Worm (Caenorhabditis elegans) whole organism, mixed stage, embryonic: Measurements from ENCODE around the gene lin-40.

Source experiments
- M03D4.4 ChIP-seq: sonication (generic microtip); optimal IDR thresholded peaks from 2 replicates; lab custom pipeline; 2017; ENCODE audit warnings: mild to moderate bottlenecking, missing genetic modification characterization, missing compliant biosample characterization
- bed-3 ChIP-seq: fragments of 200-800 bp; sonication (Bioruptor generic); optimal IDR thresholded peaks from 3 replicates; lab custom pipeline; 2018; ENCODE audit warnings: mild to moderate bottlenecking, missing genetic modification characterization, moderate library complexity, missing compliant biosample characterization
- blmp-1 ChIP-seq: fragments of 150-350 bp; optimal IDR thresholded peaks from 2 replicates; lab custom pipeline; 2014; ENCODE audit warnings: missing biosample characterization, missing genetic modification characterization
- ceh-39 ChIP-seq: fragments of 150-350 bp; optimal IDR thresholded peaks from 2 replicates; lab custom pipeline; 2014; ENCODE audit warnings: missing biosample characterization, missing genetic modification characterization
- ceh-43 ChIP-seq: fragments of 200-800 bp; sonication (Bioruptor generic); optimal IDR thresholded peaks from 2 replicates; lab custom pipeline; 2018; ENCODE audit warnings: mild to moderate bottlenecking, missing genetic modification characterization, moderate library complexity, missing compliant biosample characterization
- ceh-83 ChIP-seq: fragments of 200-800 bp; sonication (Bioruptor generic); optimal IDR thresholded peaks from 2 replicates; lab custom pipeline; 2018; ENCODE audit warnings: mild to moderate bottlenecking, missing genetic modification characterization, missing compliant biosample characterization
- ces-1 ChIP-seq: fragments of 150-350 bp; optimal IDR thresholded peaks from 2 replicates; lab custom pipeline; 2014; ENCODE audit warnings: missing biosample characterization, missing genetic modification reagents, missing genetic modification characterization
- cnd-1 ChIP-seq: fragments of 200-800 bp; sonication (Bioruptor generic); optimal IDR thresholded peaks from 2 replicates; lab custom pipeline; 2018; ENCODE audit warnings: mild to moderate bottlenecking, missing genetic modification characterization, missing compliant biosample characterization
- drap-1 ChIP-seq: fragments of 200-800 bp; sonication (Bioruptor generic); optimal IDR thresholded peaks from 3 replicates; lab custom pipeline; 2018; ENCODE audit warnings: mild to moderate bottlenecking, missing genetic modification characterization, missing compliant biosample characterization
- elt-3 ChIP-seq: fragments of 150-350 bp; optimal IDR thresholded peaks from 2 replicates; lab custom pipeline; 2014; ENCODE audit warnings: missing biosample characterization, missing genetic modification characterization
- flh-1 ChIP-seq: fragments of 200-800 bp; sonication (Bioruptor generic); optimal IDR thresholded peaks from 2 replicates; lab custom pipeline; 2018; ENCODE audit warnings: mild to moderate bottlenecking, missing genetic modification characterization, moderate library complexity, missing compliant biosample characterization
- ham-2 ChIP-seq: fragments of 200-800 bp; sonication (Bioruptor generic); optimal IDR thresholded peaks from 2 replicates; lab custom pipeline; 2018; ENCODE audit warnings: mild to moderate bottlenecking, missing genetic modification characterization, missing compliant biosample characterization
- hlh-1 ChIP-seq: fragments of 150-350 bp; optimal IDR thresholded peaks from 2 replicates; lab custom pipeline; 2014; ENCODE audit warnings: missing biosample characterization, missing genetic modification reagents, missing genetic modification characterization
- lin-13 ChIP-seq: fragments of 150-350 bp; optimal IDR thresholded peaks from 2 replicates; lab custom pipeline; 2014; ENCODE audit warnings: missing biosample characterization, missing genetic modification characterization
- lin-32 ChIP-seq: fragments of 200-800 bp; sonication (Bioruptor generic); optimal IDR thresholded peaks from 2 replicates; lab custom pipeline; 2018; ENCODE audit warnings: mild to moderate bottlenecking, missing genetic modification characterization, missing compliant biosample characterization
- mab-5 ChIP-seq: fragments of 150-350 bp; optimal IDR thresholded peaks from 2 replicates; lab custom pipeline; 2014; ENCODE audit warnings: missing biosample characterization, missing genetic modification characterization
- mep-1 ChIP-seq: fragments of 150-350 bp; optimal IDR thresholded peaks from 2 replicates; lab custom pipeline; 2017; ENCODE audit warnings: missing biosample characterization, missing genetic modification reagents, missing genetic modification characterization, inconsistent platforms
- mls-2 ChIP-seq: sonication (generic microtip); optimal IDR thresholded peaks from 2 replicates; lab custom pipeline; 2016; ENCODE audit warnings: mild to moderate bottlenecking, missing genetic modification characterization, moderate library complexity, missing compliant biosample characterization
- nhr-2 ChIP-seq: fragments of 150-350 bp; optimal IDR thresholded peaks from 2 replicates; lab custom pipeline; 2014; ENCODE audit warnings: missing biosample characterization, missing genetic modification characterization
- nhr-237 ChIP-seq: fragments of 150-350 bp; optimal IDR thresholded peaks from 2 replicates; lab custom pipeline; 2014; ENCODE audit warnings: missing biosample characterization, missing genetic modification characterization
- nhr-28 ChIP-seq: fragments of 150-350 bp; optimal IDR thresholded peaks from 2 replicates; lab custom pipeline; 2014; ENCODE audit warnings: missing biosample characterization, missing genetic modification characterization
- nhr-76 ChIP-seq: sonication (generic microtip); optimal IDR thresholded peaks from 2 replicates; lab custom pipeline; 2017; ENCODE audit warnings: missing biosample characterization, missing genetic modification characterization
- pha-4 ChIP-seq: fragments of 150-350 bp; optimal IDR thresholded peaks from 2 replicates; lab custom pipeline; 2018; ENCODE audit warnings: missing biosample characterization, missing genetic modification reagents, missing genetic modification characterization
- sem-2 ChIP-seq: fragments of 200-800 bp; sonication (Bioruptor generic); optimal IDR thresholded peaks from 2 replicates; lab custom pipeline; 2018; ENCODE audit warnings: mild to moderate bottlenecking, missing genetic modification characterization, missing compliant biosample characterization
- snpc-4 ChIP-seq: fragments of 150-350 bp; optimal IDR thresholded peaks from 2 replicates; lab custom pipeline; 2014; ENCODE audit warnings: missing biosample characterization, missing genetic modification characterization
- sptf-1 ChIP-seq: sonication (generic microtip); optimal IDR thresholded peaks from 2 replicates; lab custom pipeline; 2017; ENCODE audit warnings: mild to moderate bottlenecking, missing genetic modification characterization, moderate library complexity, missing compliant biosample characterization
- tbx-8 ChIP-seq: fragments of 200-800 bp; sonication (Bioruptor generic); optimal IDR thresholded peaks from 2 replicates; lab custom pipeline; 2018; ENCODE audit warnings: mild to moderate bottlenecking, missing genetic modification characterization, moderate library complexity, missing compliant biosample characterization
- unc-120 ChIP-seq: sonication (generic microtip); optimal IDR thresholded peaks from 2 replicates; lab custom pipeline; 2017; ENCODE audit warnings: missing genetic modification characterization, missing compliant biosample characterization; ENCODE audit not compliant: poor library complexity, severe bottlenecking
- unc-62 ChIP-seq: fragments of 150-350 bp; optimal IDR thresholded peaks from 2 replicates; lab custom pipeline; 2014; ENCODE audit warnings: missing biosample characterization, missing genetic modification reagents, missing genetic modification characterization
- zip-8 ChIP-seq: fragments of 150-350 bp; optimal IDR thresholded peaks from 2 replicates; lab custom pipeline; 2014; ENCODE audit warnings: missing biosample characterization, missing genetic modification characterization
- ztf-11 ChIP-seq: fragments of 150-350 bp; optimal IDR thresholded peaks from 2 replicates; lab custom pipeline; 2014; ENCODE audit warnings: missing biosample characterization, missing genetic modification characterization

Gene lin-40

DNA sequence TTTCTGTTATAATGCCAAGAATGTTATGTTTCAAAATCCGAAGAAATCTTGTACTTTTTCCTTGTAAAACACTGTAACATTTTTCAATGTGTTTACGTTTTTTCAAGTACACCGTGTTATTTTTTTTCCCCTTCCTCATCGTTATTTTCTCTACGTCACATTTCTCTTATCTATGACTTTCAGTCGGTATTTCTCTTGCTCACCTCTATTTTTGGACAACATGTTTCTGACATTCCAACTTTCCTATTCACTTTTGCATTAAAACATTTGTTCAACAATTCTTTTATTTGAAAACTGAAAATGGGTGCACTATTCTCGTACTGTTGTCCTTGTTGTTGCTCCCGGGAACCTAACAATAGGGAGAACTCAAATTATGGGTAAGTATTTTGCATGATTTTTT, 31.7 kb upstream of the lin-40 start, which contains the start of gene pals-33:
pals-33 (plus strand) TSS at position 301 of the 400 bp plus-strand sequence.
- TF ChIP-seq mep-1 (tag; lab: Kevin White, UChicago) (no peak), nhr-76 (tag; lab: Kevin White, UChicago) (no peak), ceh-83 (no peak), snpc-4 (tag; lab: Kevin White, UChicago) (no peak), zip-8 (tag; lab: Kevin White, UChicago) (no peak), tbx-8 (GFP tag; lab: Kevin White, UChicago) (no peak), blmp-1 (tag; lab: Kevin White, UChicago) (no peak), flh-1 (GFP tag; lab: Kevin White, UChicago) (no peak), lin-32 (GFP tag; lab: Kevin White, UChicago) (no peak), mab-5 (tag; lab: Kevin White, UChicago) (no peak), elt-3 (no peak), nhr-2 (tag; lab: Kevin White, UChicago) (no peak), ceh-39 (tag; lab: Kevin White, UChicago) (no peak), mls-2 (tag; lab: Kevin White, UChicago) (no peak), nhr-28 (tag; lab: Kevin White, UChicago) (no peak), ztf-11 (tag; lab: Kevin White, UChicago) (no peak), hlh-1 (no peak), sem-2 (GFP tag; lab: Kevin White, UChicago) (no peak), lin-13 (tag; lab: Kevin White, UChicago) (no peak)

DNA sequence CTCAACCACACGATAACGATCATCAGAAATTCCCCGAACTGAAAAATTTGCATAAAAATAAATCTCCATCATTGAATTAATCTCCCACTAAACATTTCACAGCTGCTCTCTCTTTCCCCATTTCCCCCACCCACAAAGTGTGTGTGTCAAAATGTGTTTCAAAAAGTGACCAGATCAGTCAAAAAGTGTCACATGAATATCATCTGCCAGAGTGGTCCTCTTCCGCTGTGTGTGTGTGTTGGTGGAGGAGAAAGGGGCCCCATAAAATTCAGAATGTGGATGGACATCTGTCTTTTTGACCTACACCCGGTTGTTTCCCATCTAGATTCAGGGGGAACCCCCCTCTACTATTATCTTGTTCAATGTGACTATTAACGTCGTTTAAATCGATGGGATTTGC, 27.6 kb upstream of the lin-40 start:
- TF ChIP-seq nhr-76 (tag; lab: Kevin White, UChicago) (no peak), blmp-1 (tag; lab: Kevin White, UChicago) (no peak), ceh-43 (GFP tag; lab: Kevin White, UChicago) (no peak), mab-5 (tag; lab: Kevin White, UChicago) (no peak), cnd-1 (tag; lab: Kevin White, UChicago) (peak; percentile 39), unc-120 (tag; lab: Kevin White, UChicago) (peak; percentile 63), ceh-39 (tag; lab: Kevin White, UChicago) (no peak), unc-62 (peak; percentile 94), hlh-1 (peak; percentile 55), nhr-237 (tag; lab: Kevin White, UChicago) (no peak)

DNA sequence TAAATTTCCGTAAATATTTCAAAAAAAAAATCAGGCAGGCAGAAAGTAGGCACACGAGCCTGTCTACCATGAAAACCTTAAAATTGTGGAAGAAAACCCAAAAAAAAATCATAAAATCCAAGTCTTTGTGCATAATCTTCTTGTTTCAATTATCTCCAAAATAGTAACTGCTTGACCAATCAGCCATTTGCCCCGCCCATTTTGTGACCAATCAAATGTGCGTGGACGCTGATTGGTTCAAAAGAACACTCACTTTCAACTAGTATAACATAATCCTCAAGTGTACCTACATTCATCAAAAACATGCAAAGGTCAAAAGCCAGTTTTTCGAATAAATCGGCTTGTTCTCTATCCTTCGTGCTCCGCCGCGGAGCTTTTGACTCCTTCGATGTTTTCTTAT, 26.3 kb upstream of the lin-40 start:
- TF ChIP-seq nhr-237 (tag; lab: Kevin White, UChicago): no peak
- no peak for TF ChIP-seq bed-3 (GFP tag; lab: Kevin White, UChicago)
- no peak for TF ChIP-seq unc-62

DNA sequence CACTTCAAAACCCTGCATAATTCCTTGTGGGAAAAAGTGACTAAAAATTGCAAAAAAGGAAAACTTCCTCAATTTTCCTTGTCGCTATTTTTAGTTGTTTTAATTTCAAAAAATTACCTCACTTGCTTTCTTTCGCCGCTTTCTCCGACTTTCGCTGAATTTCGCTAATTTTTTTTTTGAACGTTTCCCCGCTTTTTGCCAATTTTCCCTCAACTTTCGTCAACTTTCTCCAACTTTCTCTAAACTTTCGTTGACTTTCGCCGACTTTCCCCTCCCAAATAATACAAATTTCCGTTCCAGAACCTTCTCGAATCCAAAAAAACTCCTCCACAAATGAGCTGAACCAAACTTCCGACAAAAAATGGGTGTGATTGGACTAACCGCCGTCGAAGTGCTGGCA, 22.2 kb upstream of the lin-40 start, which contains the start of gene W08A12.3:
W08A12.3 (plus strand) TSS at position 301 of the 400 bp plus-strand sequence.
- no peak for TF ChIP-seq ces-1 (GFP tag; lab: Kevin White, UChicago)
- TF ChIP-seq lin-32 (GFP tag; lab: Kevin White, UChicago): no peak
- TF ChIP-seq mab-5 (tag; lab: Kevin White, UChicago): no peak
- no peak for TF ChIP-seq elt-3
- TF ChIP-seq drap-1 (GFP tag; lab: Kevin White, UChicago): no peak
- no peak for TF ChIP-seq M03D4.4 (tag; lab: Kevin White, UChicago)
- TF ChIP-seq unc-62: no peak
- no peak for TF ChIP-seq mls-2 (tag; lab: Kevin White, UChicago)
- TF ChIP-seq pha-4 (tag; lab: Kevin White, UChicago): no peak
- no peak for TF ChIP-seq nhr-28 (tag; lab: Kevin White, UChicago)
- TF ChIP-seq ham-2: no peak
- no peak for TF ChIP-seq sptf-1 (tag; lab: Kevin White, UChicago)
- TF ChIP-seq cnd-1 (tag; lab: Kevin White, UChicago): no peak
- no peak for TF ChIP-seq flh-1 (GFP tag; lab: Kevin White, UChicago)

DNA sequence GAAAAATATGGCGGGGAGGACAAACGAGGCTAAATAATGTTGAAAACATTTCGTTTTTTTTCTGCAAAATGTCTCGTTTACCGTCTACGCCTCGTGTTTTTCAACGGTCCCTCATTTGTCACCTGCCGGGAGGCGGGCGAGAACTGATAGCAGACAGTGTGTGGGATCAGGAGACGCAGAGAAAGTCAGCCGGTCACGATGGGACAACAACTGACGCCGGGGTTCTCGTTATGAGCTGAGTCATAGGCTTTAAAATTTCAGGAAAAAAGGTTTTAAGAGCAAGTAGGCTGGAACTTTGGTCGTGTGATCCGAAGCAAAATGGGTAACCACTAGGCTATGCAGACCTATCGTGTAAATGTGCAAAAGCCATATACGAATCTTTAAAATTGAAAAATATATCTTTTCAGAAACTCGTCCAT, 19.0 kb upstream of the lin-40 start, which contains the start of gene W08A12.2:
W08A12.2 (minus strand) TSS at position 103 of the 419 bp plus-strand sequence.
- TF ChIP-seq nhr-237 (tag; lab: Kevin White, UChicago) (no peak), pha-4 (tag; lab: Kevin White, UChicago) (no peak), unc-62 (peak; percentile 7), ceh-39 (tag; lab: Kevin White, UChicago) (no peak), hlh-1 (peak; percentile 98), nhr-2 (tag; lab: Kevin White, UChicago) (peak; percentile 25), unc-120 (tag; lab: Kevin White, UChicago) (peak; percentile 58), lin-13 (tag; lab: Kevin White, UChicago) (no peak), ham-2 (no peak), drap-1 (GFP tag; lab: Kevin White, UChicago) (no peak), tbx-8 (GFP tag; lab: Kevin White, UChicago) (no peak)
